Fruit fly (Drosophila melanogaster) whole organism, embryonic: ENCODE measurements around the gene CG10638.
A peak's percentile ranks its signal among the peaks of the same experiment; 100 is the strongest.

Source experiments
- Ada2b ChIP-seq: fragments of 200-800 bp; sonication (Bioruptor generic); IDR thresholded peaks from 2 replicates; pipeline ENCODE4 v1.3.6; 2022; ENCODE audit warnings: missing biosample characterization, missing genetic modification characterization
- Antp ChIP-seq: fragments of 200-800 bp; sonication (Bioruptor generic); optimal IDR thresholded peaks from 3 replicates; lab custom pipeline; 2016; ENCODE audit warnings: missing biosample characterization, missing genetic modification characterization
- Atf6 ChIP-seq: fragments of 200-800 bp; sonication (Bioruptor generic); IDR thresholded peaks from 2 replicates; pipeline ENCODE4 v1.3.6; 2022; ENCODE audit warnings: missing biosample characterization, missing genetic modification characterization
- BEAF-32 ChIP-seq: fragments of 200-800 bp; sonication (Bioruptor generic); optimal IDR thresholded peaks from 3 replicates; lab custom pipeline; 2017; ENCODE audit warnings: missing biosample characterization, missing genetic modification characterization, mild to moderate bottlenecking, moderate library complexity, missing genetic modification reagents
- BtbVII ChIP-seq: fragments of 200-800 bp; sonication (Bioruptor generic); optimal IDR thresholded peaks from 3 replicates; lab custom pipeline; 2017; ENCODE audit warnings: missing biosample characterization, mild to moderate bottlenecking, missing genetic modification characterization
- Bteb2 ChIP-seq: fragments of 200-800 bp; sonication (Bioruptor generic); optimal IDR thresholded peaks from 2 replicates; lab custom pipeline; 2016; ENCODE audit warnings: missing biosample characterization, missing genetic modification characterization
- CG10431 ChIP-seq: fragments of 200-800 bp; sonication (Bioruptor generic); optimal IDR thresholded peaks from 3 replicates; lab custom pipeline; 2018; ENCODE audit warnings: missing biosample characterization, mild to moderate bottlenecking, missing genetic modification characterization
- CG10654 ChIP-seq: fragments of 200-800 bp; sonication (Bioruptor generic); optimal IDR thresholded peaks from 2 replicates; lab custom pipeline; 2016; ENCODE audit warnings: missing biosample characterization, missing genetic modification characterization
- CG10979 ChIP-seq: fragments of 200-800 bp; sonication (Bioruptor generic); optimal IDR thresholded peaks from 2 replicates; lab custom pipeline; 2018; ENCODE audit warnings: missing biosample characterization, mild to moderate bottlenecking, missing genetic modification characterization, moderate library complexity
- CG12104 ChIP-seq: fragments of 200-800 bp; sonication (Bioruptor generic); optimal IDR thresholded peaks from 3 replicates; lab custom pipeline; 2016; ENCODE audit warnings: missing biosample characterization, missing genetic modification characterization
- CG13296 ChIP-seq: fragments of 200-800 bp; sonication (Bioruptor generic); optimal IDR thresholded peaks from 3 replicates; lab custom pipeline; 2018; ENCODE audit warnings: missing biosample characterization, mild to moderate bottlenecking, missing genetic modification characterization
- CG13424 ChIP-seq: fragments of 200-800 bp; sonication (Bioruptor generic); optimal IDR thresholded peaks from 2 replicates; lab custom pipeline; 2019; ENCODE audit warnings: missing biosample characterization, mild to moderate bottlenecking, missing genetic modification characterization, moderate library complexity
- CG15073 ChIP-seq: fragments of 200-800 bp; sonication (Bioruptor generic); optimal IDR thresholded peaks from 2 replicates; lab custom pipeline; 2016; ENCODE audit warnings: missing biosample characterization, missing genetic modification characterization
- CG18262 ChIP-seq: fragments of 200-800 bp; optimal IDR thresholded peaks from 3 replicates; lab custom pipeline; 2019; ENCODE audit warnings: missing biosample characterization, mild to moderate bottlenecking, missing genetic modification characterization, moderate library complexity
- CG33557 ChIP-seq: fragments of 200-800 bp; sonication (Bioruptor generic); optimal IDR thresholded peaks from 2 replicates; lab custom pipeline; 2019; ENCODE audit warnings: missing biosample characterization, mild to moderate bottlenecking, missing genetic modification characterization, moderate library complexity
- CG34376 ChIP-seq: fragments of 200-800 bp; sonication (Bioruptor generic); optimal IDR thresholded peaks from 2 replicates; lab custom pipeline; 2018; ENCODE audit warnings: missing biosample characterization, mild to moderate bottlenecking, missing genetic modification characterization
- CG5245 ChIP-seq: fragments of 200-800 bp; sonication (Bioruptor generic); optimal IDR thresholded peaks from 3 replicates; lab custom pipeline; 2016; ENCODE audit warnings: missing biosample characterization, missing genetic modification characterization
- CG6254 ChIP-seq: fragments of 200-800 bp; sonication (Bioruptor generic); optimal IDR thresholded peaks from 3 replicates; lab custom pipeline; 2017; ENCODE audit warnings: mild to moderate bottlenecking, missing biosample characterization, missing genetic modification reagents, missing genetic modification characterization
- CG6765 ChIP-seq: fragments of 200-800 bp; sonication (Bioruptor generic); optimal IDR thresholded peaks from 3 replicates; lab custom pipeline; 2017; ENCODE audit warnings: missing biosample characterization, mild to moderate bottlenecking, missing genetic modification characterization
- CG7745 ChIP-seq: fragments of 200-800 bp; sonication (Bioruptor generic); optimal IDR thresholded peaks from 2 replicates; lab custom pipeline; 2018; ENCODE audit warnings: missing biosample characterization, mild to moderate bottlenecking, missing genetic modification characterization, moderate library complexity
- CG9817 ChIP-seq: fragments of 200-800 bp; sonication (Bioruptor generic); optimal IDR thresholded peaks from 2 replicates; lab custom pipeline; 2018; ENCODE audit warnings: missing biosample characterization, mild to moderate bottlenecking, missing genetic modification characterization, moderate library complexity
- Gug ChIP-seq: fragments of 200-800 bp; sonication (Bioruptor generic); IDR thresholded peaks from 4 replicates; pipeline ENCODE4 v1.3.6; 2022; ENCODE audit warnings: missing biosample characterization, missing genetic modification characterization
- HLH3B ChIP-seq: fragments of 200-800 bp; sonication (Bioruptor generic); IDR thresholded peaks from 2 replicates; pipeline ENCODE4 v1.3.6; 2022; ENCODE audit warnings: missing biosample characterization, missing genetic modification characterization
- Hmx ChIP-seq: fragments of 200-800 bp; sonication (Bioruptor generic); optimal IDR thresholded peaks from 2 replicates; lab custom pipeline; 2016; ENCODE audit warnings: missing biosample characterization, missing genetic modification characterization
- MTF-1 ChIP-seq: fragments of 200-800 bp; sonication (Bioruptor generic); optimal IDR thresholded peaks from 2 replicates; lab custom pipeline; 2018; ENCODE audit warnings: missing biosample characterization, mild to moderate bottlenecking, missing genetic modification characterization, borderline replicate concordance
- Neu2 ChIP-seq: fragments of 200-800 bp; sonication (Bioruptor generic); optimal IDR thresholded peaks from 3 replicates; lab custom pipeline; 2016; ENCODE audit warnings: missing biosample characterization, missing genetic modification characterization, borderline replicate concordance
- Optix ChIP-seq: fragments of 200-800 bp; sonication (Bioruptor generic); IDR thresholded peaks from 3 replicates; pipeline ENCODE4 v1.3.6; 2022; ENCODE audit warnings: missing biosample characterization, missing genetic modification characterization
- Sox102F ChIP-seq: fragments of 200-800 bp; sonication (Bioruptor generic); optimal IDR thresholded peaks from 2 replicates; lab custom pipeline; 2018; ENCODE audit warnings: missing biosample characterization, mild to moderate bottlenecking, missing genetic modification characterization, moderate library complexity
- Spps ChIP-seq: fragments of 200-800 bp; sonication (Bioruptor generic); optimal IDR thresholded peaks from 2 replicates; lab custom pipeline; 2018; ENCODE audit warnings: missing biosample characterization, mild to moderate bottlenecking, missing genetic modification characterization
- al ChIP-seq: fragments of 200-800 bp; sonication (Bioruptor generic); IDR thresholded peaks from 2 replicates; pipeline ENCODE4 v1.3.6; 2022; ENCODE audit warnings: missing biosample characterization, missing genetic modification characterization
- ara ChIP-seq: fragments of 200-800 bp; sonication (Bioruptor generic); IDR thresholded peaks from 2 replicates; pipeline ENCODE4 v1.3.6; 2022; ENCODE audit warnings: missing biosample characterization, missing genetic modification characterization
- ase ChIP-seq: fragments of 200-800 bp; sonication (Bioruptor generic); IDR thresholded peaks from 3 replicates; pipeline ENCODE4 v1.3.6; 2022; ENCODE audit warnings: missing biosample characterization, missing genetic modification characterization
- cas ChIP-seq: fragments of 200-800 bp; sonication (Bioruptor generic); IDR thresholded peaks from 2 replicates; pipeline ENCODE4 v1.3.6; 2022; ENCODE audit warnings: missing biosample characterization, missing genetic modification characterization
- dati ChIP-seq: fragments of 200-800 bp; sonication (Bioruptor generic); IDR thresholded peaks from 2 replicates; pipeline ENCODE4 v1.3.6; 2022; ENCODE audit warnings: missing biosample characterization, missing genetic modification characterization
- exex ChIP-seq: fragments of 200-800 bp; sonication (Bioruptor generic); optimal IDR thresholded peaks from 4 replicates; lab custom pipeline; 2018; ENCODE audit warnings: missing biosample characterization, mild to moderate bottlenecking, missing genetic modification characterization, moderate library complexity
- fd102C ChIP-seq: fragments of 200-800 bp; sonication (Bioruptor generic); optimal IDR thresholded peaks from 2 replicates; lab custom pipeline; 2018; ENCODE audit warnings: missing biosample characterization, mild to moderate bottlenecking, missing genetic modification characterization, moderate library complexity
- fd96Cb ChIP-seq: fragments of 200-800 bp; sonication (Bioruptor generic); optimal IDR thresholded peaks from 2 replicates; lab custom pipeline; 2018; ENCODE audit warnings: missing biosample characterization, mild to moderate bottlenecking, missing genetic modification characterization, moderate library complexity
- gro ChIP-seq: fragments of 200-800 bp; sonication (Bioruptor generic); optimal IDR thresholded peaks from 2 replicates; lab custom pipeline; 2016; ENCODE audit warnings: missing biosample characterization, missing genetic modification characterization
- her ChIP-seq: fragments of 200-800 bp; sonication (Bioruptor generic); optimal IDR thresholded peaks from 2 replicates; lab custom pipeline; 2016; ENCODE audit warnings: missing biosample characterization, missing genetic modification characterization
- hth ChIP-seq: fragments of >200 bp; optimal IDR thresholded peaks from 2 replicates; lab custom pipeline; 2017; ENCODE audit warnings: inconsistent platforms
- ind ChIP-seq: fragments of 200-800 bp; sonication (Bioruptor generic); optimal IDR thresholded peaks from 3 replicates; lab custom pipeline; 2016; ENCODE audit warnings: missing biosample characterization, missing genetic modification characterization
- jumu ChIP-seq: fragments of 200-800 bp; sonication (Bioruptor generic); optimal IDR thresholded peaks from 3 replicates; lab custom pipeline; 2016; ENCODE audit warnings: missing biosample characterization, missing genetic modification characterization
- knrl ChIP-seq: fragments of 200-800 bp; sonication (Bioruptor generic); IDR thresholded peaks from 3 replicates; pipeline ENCODE4 v1.3.6; 2022; ENCODE audit warnings: missing biosample characterization, missing genetic modification characterization; ENCODE audit not compliant: partially characterized antibody
- lmd ChIP-seq: fragments of 200-800 bp; sonication (Bioruptor generic); IDR thresholded peaks from 2 replicates; pipeline ENCODE4 v1.3.6; 2022; ENCODE audit warnings: missing biosample characterization, missing genetic modification characterization
- lola ChIP-seq, 3 experiments: fragments of >200 bp in 2 of 3; fragments of 200-800 bp in 1 of 3; sonication (Bioruptor generic) in 1 of 3; optimal IDR thresholded peaks; 2 replicates each; lab custom pipeline; 2017 to 2019; ENCODE audit warnings: missing biosample characterization in 3 of 3, missing genetic modification characterization in 3 of 3, mild to moderate bottlenecking in 1 of 3, moderate library complexity in 1 of 3
- nerfin-1 ChIP-seq: fragments of 200-800 bp; sonication (Bioruptor generic); optimal IDR thresholded peaks from 3 replicates; lab custom pipeline; 2019; ENCODE audit warnings: missing biosample characterization, mild to moderate bottlenecking, missing genetic modification characterization, moderate library complexity
- run ChIP-seq: fragments of 200-800 bp; sonication (Bioruptor generic); optimal IDR thresholded peaks from 3 replicates; lab custom pipeline; 2018; ENCODE audit warnings: missing biosample characterization, mild to moderate bottlenecking, missing genetic modification characterization
- tap ChIP-seq: fragments of 200-800 bp; optimal IDR thresholded peaks from 3 replicates; lab custom pipeline; 2019; ENCODE audit warnings: missing biosample characterization, mild to moderate bottlenecking, missing genetic modification characterization, moderate library complexity
- tio ChIP-seq: fragments of 200-800 bp; sonication (Bioruptor generic); optimal IDR thresholded peaks from 2 replicates; lab custom pipeline; 2017; ENCODE audit warnings: missing biosample characterization, missing genetic modification characterization, inconsistent platforms
- toy ChIP-seq: fragments of 200-800 bp; sonication (Bioruptor generic); IDR thresholded peaks from 2 replicates; pipeline ENCODE4 v1.3.6; 2022; ENCODE audit warnings: missing biosample characterization, missing genetic modification characterization
- tx ChIP-seq: fragments of 200-800 bp; sonication (Bioruptor generic); optimal IDR thresholded peaks from 2 replicates; lab custom pipeline; 2016; ENCODE audit warnings: missing biosample characterization, missing genetic modification characterization
- wor ChIP-seq: fragments of 200-800 bp; sonication (Bioruptor generic); IDR thresholded peaks from 2 replicates; pipeline ENCODE4 v1.3.6; 2022; ENCODE audit warnings: missing biosample characterization, missing genetic modification characterization

The CG10638 gene

dm6 chr3L:12501249-12501648 lies at the start of gene CG10638, which contains the start of gene CG10681 (continued):
- no peak for TF ChIP-seq fd102C (GFP tag; lab: Kevin White, UChicago)
- TF ChIP-seq ara (GFP tag; lab: Robert Waterston, UW): no peak
- TF ChIP-seq lmd: no peak
- TF ChIP-seq CG15073 (GFP tag; lab: Kevin White, UChicago): no peak
- TF ChIP-seq CG10979: peak; percentile 12
- no peak for TF ChIP-seq Neu2
- no peak for TF ChIP-seq hth (lab: Kevin White, UChicago)
- TF ChIP-seq BtbVII: no peak
- peak; percentile 42 for TF ChIP-seq CG13424
- TF ChIP-seq HLH3B (GFP tag; lab: Robert Waterston, UW): no peak
- TF ChIP-seq Hmx (GFP tag; lab: Kevin White, UChicago): peak; percentile 0
- no peak for TF ChIP-seq dati (GFP tag; lab: Robert Waterston, UW)
- TF ChIP-seq CG9817 (tag; lab: Kevin White, UChicago): no peak
- no peak for TF ChIP-seq cas (GFP tag; lab: Robert Waterston, UW)
- TF ChIP-seq ind (GFP tag; lab: Kevin White, UChicago): peak; percentile 27
- TF ChIP-seq exex: peak; percentile 31
- TF ChIP-seq lola (GFP tag; optimal IDR thresholded peaks at IDR 0.05; lab: Kevin White, UChicago): peak in 1 of 3 experiments; percentile 37
- TF ChIP-seq CG10431: peak; percentile 34
- TF ChIP-seq CG7745 (tag; lab: Kevin White, UChicago): no peak
- no peak for TF ChIP-seq Gug (GFP tag; lab: Robert Waterston, UW)
- TF ChIP-seq CG10654 (GFP tag; lab: Kevin White, UChicago): peak; percentile 57
- TF ChIP-seq CG6765 (GFP tag; lab: Kevin White, UChicago): no peak
- no peak for TF ChIP-seq tio
- TF ChIP-seq CG6254: peak; percentile 20
- peak; percentile 54 for TF ChIP-seq CG13296 (GFP tag; lab: Kevin White, UChicago)
- peak; percentile 28 for TF ChIP-seq tap (tag; lab: Kevin White, UChicago)
- TF ChIP-seq toy (GFP tag; lab: Robert Waterston, UW): no peak
- TF ChIP-seq Spps (tag; lab: Kevin White, UChicago): peak; percentile 43
- no peak for TF ChIP-seq gro
- no peak for TF ChIP-seq CG34376
- no peak for TF ChIP-seq fd96Cb (tag; lab: Kevin White, UChicago)
- no peak for TF ChIP-seq MTF-1 (GFP tag; lab: Kevin White, UChicago)
- TF ChIP-seq her (GFP tag; lab: Kevin White, UChicago): no peak
- TF ChIP-seq CG5245 (GFP tag; lab: Kevin White, UChicago): peak; percentile 49
- peak; percentile 17 for TF ChIP-seq tx (GFP tag; lab: Kevin White, UChicago)
- no peak for TF ChIP-seq Ada2b (GFP tag; lab: Robert Waterston, UW)
- TF ChIP-seq nerfin-1 (tag; lab: Kevin White, UChicago): peak; percentile 13
- TF ChIP-seq Optix: no peak
- TF ChIP-seq CG12104 (GFP tag; lab: Kevin White, UChicago): peak; percentile 30
- no peak for TF ChIP-seq knrl (GFP tag; lab: Robert Waterston, UW)
- no peak for TF ChIP-seq wor (GFP tag; lab: Robert Waterston, UW)
- peak; percentile 29 for TF ChIP-seq BEAF-32 (GFP tag; lab: Kevin White, UChicago)
- no peak for TF ChIP-seq al (GFP tag; lab: Robert Waterston, UW)
- peak; percentile 25 for TF ChIP-seq Bteb2 (GFP tag; lab: Kevin White, UChicago)
- peak; percentile 29; the same call in 1 of the 2 replicates for TF ChIP-seq Atf6 (GFP tag; lab: Robert Waterston, UW)
- TF ChIP-seq jumu (GFP tag; lab: Kevin White, UChicago): no peak
- TF ChIP-seq CG18262 (tag; lab: Kevin White, UChicago): peak; percentile 49
- no peak for TF ChIP-seq Antp (GFP tag; lab: Kevin White, UChicago)
- TF ChIP-seq run: no peak
- TF ChIP-seq ase (GFP tag; lab: Robert Waterston, UW): no peak
- peak; percentile 33 for TF ChIP-seq Sox102F
- TF ChIP-seq CG33557: no peak
